Worm (Caenorhabditis elegans): Measurements from ENCODE around the gene smf-3.

- TF ChIP-seq B0336.3 (GFP tag; IDR thresholded peaks at IDR 0.05) (no peak), ceh-79 (tag; optimal IDR thresholded peaks at IDR 0.05) (no peak), ama-1 (optimal IDR thresholded peaks at IDR 0.05) (no peak), ama-1 (GFP tag; optimal IDR thresholded peaks at IDR 0.05) (no peak), T26A5.8 (tag; optimal IDR thresholded peaks at IDR 0.05) (no peak), ztf-3 (GFP tag; optimal IDR thresholded peaks at IDR 0.05) (no peak), tbp1 (GFP tag; optimal IDR thresholded peaks at IDR 0.05) (peak; percentile 88), tlf-1 (GFP tag; optimal IDR thresholded peaks at IDR 0.05) (no peak), chd-7 (tag; optimal IDR thresholded peaks at IDR 0.05) (no peak), nhr-90 (tag; optimal IDR thresholded peaks at IDR 0.05) (no peak), F33H1.4 (GFP tag; IDR thresholded peaks at IDR 0.05) (no peak), madf-6 (GFP tag; IDR thresholded peaks at IDR 0.05) (peak; percentile 36; the same call in 1 of the 2 replicates)
Observed at ce11 chrIV:2656400-2657139, 37.9 kb downstream of the smf-3 start.
